Worm (Caenorhabditis elegans) whole organism, L1 larva: ENCODE results near the gene srlf-31.

ENCODE experiments used
- C04F5.9 ChIP-seq: sonication (generic microtip); optimal IDR thresholded peaks from 2 replicates; lab custom pipeline; 2016; ENCODE audit warnings: missing genetic modification characterization, missing compliant biosample characterization
- C16A3.4 ChIP-seq: fragments of 150-350 bp; optimal IDR thresholded peaks from 2 replicates; lab custom pipeline; 2014; ENCODE audit warnings: missing biosample characterization, missing genetic modification characterization
- Y116A8C.19 ChIP-seq: sonication (generic microtip); optimal IDR thresholded peaks from 2 replicates; lab custom pipeline; 2016; ENCODE audit warnings: missing compliant biosample characterization, missing genetic modification characterization, borderline replicate concordance
- aha-1 ChIP-seq: fragments of 150-350 bp; optimal IDR thresholded peaks from 2 replicates; lab custom pipeline; 2014; ENCODE audit warnings: missing biosample characterization, missing genetic modification characterization
- ceh-63 ChIP-seq: fragments of 200-800 bp; sonication (Bioruptor generic); optimal IDR thresholded peaks from 2 replicates; lab custom pipeline; 2018; ENCODE audit warnings: mild to moderate bottlenecking, missing genetic modification characterization, missing compliant biosample characterization
- ceh-8 ChIP-seq: fragments of 200-800 bp; sonication (Bioruptor generic); optimal IDR thresholded peaks from 2 replicates; lab custom pipeline; 2018; ENCODE audit warnings: mild to moderate bottlenecking, missing genetic modification characterization, moderate library complexity, missing compliant biosample characterization
- ceh-82 ChIP-seq, 3 experiments: fragments of 150-350 bp in 1 of 3; sonication (generic microtip) in 2 of 3; optimal IDR thresholded peaks; 2 replicates each; lab custom pipeline; 2014 to 2017; ENCODE audit warnings: missing biosample characterization in 3 of 3, missing genetic modification characterization in 3 of 3
- ces-1 ChIP-seq: fragments of 150-350 bp; optimal IDR thresholded peaks from 2 replicates; lab custom pipeline; 2014; ENCODE audit warnings: missing biosample characterization, missing genetic modification reagents, missing genetic modification characterization
- dsc-1 ChIP-seq: sonication (generic microtip); optimal IDR thresholded peaks from 2 replicates; lab custom pipeline; 2016; ENCODE audit warnings: mild to moderate bottlenecking, missing genetic modification characterization, missing compliant biosample characterization
- efl-3 ChIP-seq: fragments of 200-800 bp; sonication (Bioruptor generic); optimal IDR thresholded peaks from 2 replicates; lab custom pipeline; 2018; ENCODE audit warnings: mild to moderate bottlenecking, missing genetic modification characterization, missing compliant biosample characterization
- egl-13 ChIP-seq: sonication (generic microtip); optimal IDR thresholded peaks from 2 replicates; lab custom pipeline; 2016; ENCODE audit warnings: missing genotype, missing genetic modification reagents, missing genetic modification characterization, missing compliant biosample characterization
- elt-2 ChIP-seq: sonication (generic microtip); optimal IDR thresholded peaks from 2 replicates; lab custom pipeline; 2016; ENCODE audit warnings: missing genetic modification characterization, mild to moderate bottlenecking, inconsistent platforms, missing compliant biosample characterization, missing genetic modification reagents
- fkh-10 ChIP-seq: sonication (generic microtip); optimal IDR thresholded peaks from 2 replicates; lab custom pipeline; 2017; ENCODE audit warnings: missing biosample characterization, missing genetic modification reagents, missing genetic modification characterization
- fkh-4 ChIP-seq: sonication (generic microtip); optimal IDR thresholded peaks from 2 replicates; lab custom pipeline; 2016; ENCODE audit warnings: missing compliant biosample characterization, missing genetic modification characterization, borderline replicate concordance
- fos-1 ChIP-seq: fragments of 150-350 bp; optimal IDR thresholded peaks from 2 replicates; lab custom pipeline; 2014; ENCODE audit warnings: missing biosample characterization, missing genetic modification characterization
- grh-1 ChIP-seq: fragments of 200-800 bp; sonication (Bioruptor generic); IDR thresholded peaks from 2 replicates; pipeline ENCODE4 v1.3.6; 2022; ENCODE audit warnings: missing genetic modification reagents, missing genetic modification characterization, missing compliant biosample characterization
- hpl-2 ChIP-seq: fragments of 150-350 bp; optimal IDR thresholded peaks from 2 replicates; lab custom pipeline; 2014; ENCODE audit warnings: missing biosample characterization, missing genetic modification reagents, missing genetic modification characterization
- irx-1 ChIP-seq: sonication (generic microtip); optimal IDR thresholded peaks from 2 replicates; lab custom pipeline; 2016; ENCODE audit warnings: missing genetic modification characterization, missing compliant biosample characterization
- jun-1 ChIP-seq: fragments of 150-350 bp; optimal IDR thresholded peaks from 2 replicates; lab custom pipeline; 2014; ENCODE audit warnings: missing biosample characterization, missing genetic modification reagents, missing genetic modification characterization
- lin-13 ChIP-seq: fragments of 150-350 bp; optimal IDR thresholded peaks from 2 replicates; lab custom pipeline; 2014; ENCODE audit warnings: missing biosample characterization, missing genetic modification reagents, missing genetic modification characterization
- lin-14 ChIP-seq: fragments of 200-800 bp; sonication (Bioruptor generic); optimal IDR thresholded peaks from 2 replicates; lab custom pipeline; 2018; ENCODE audit warnings: mild to moderate bottlenecking, missing genetic modification characterization, moderate library complexity, missing compliant biosample characterization
- lin-15B ChIP-seq: fragments of 150-350 bp; sonication (generic microtip); optimal IDR thresholded peaks from 3 replicates; lab custom pipeline; 2014; ENCODE audit warnings: missing biosample characterization, missing genetic modification characterization
- lin-39 ChIP-seq: fragments of 150-350 bp; optimal IDR thresholded peaks from 2 replicates; lab custom pipeline; 2014; ENCODE audit warnings: missing biosample characterization, missing genetic modification reagents, missing genetic modification characterization
- lir-3 ChIP-seq: sonication (generic microtip); optimal IDR thresholded peaks from 2 replicates; lab custom pipeline; 2016; ENCODE audit warnings: mild to moderate bottlenecking, missing genetic modification characterization, moderate library complexity, missing compliant biosample characterization; ENCODE audit not compliant: poor library complexity
- lsy-2 ChIP-seq, 2 experiments: fragments of 150-350 bp; optimal IDR thresholded peaks; 2 replicates each; lab custom pipeline; 2014; ENCODE audit warnings: missing biosample characterization in 2 of 2, missing genetic modification characterization in 2 of 2
- mab-9 ChIP-seq: fragments of 200-800 bp; sonication (Bioruptor generic); IDR thresholded peaks from 2 replicates; pipeline ENCODE4 v1.3.6; 2022; ENCODE audit warnings: missing genetic modification reagents, missing genetic modification characterization, missing compliant biosample characterization
- mdl-1 ChIP-seq, 2 experiments: fragments of 150-350 bp; optimal IDR thresholded peaks; 2 replicates each; lab custom pipeline; 2014 to 2017; ENCODE audit warnings: missing biosample characterization in 2 of 2, missing genetic modification characterization in 2 of 2, inconsistent platforms in 1 of 2
- mef-2 ChIP-seq: fragments of 150-350 bp; optimal IDR thresholded peaks from 2 replicates; lab custom pipeline; 2014; ENCODE audit warnings: missing biosample characterization, missing genetic modification characterization
- mep-1 ChIP-seq: fragments of 150-350 bp; optimal IDR thresholded peaks from 2 replicates; lab custom pipeline; 2014; ENCODE audit warnings: missing biosample characterization, missing genetic modification characterization
- nhr-11 ChIP-seq: fragments of 150-350 bp; optimal IDR thresholded peaks from 2 replicates; lab custom pipeline; 2014; ENCODE audit warnings: missing biosample characterization, missing genetic modification characterization
- nhr-19 ChIP-seq: fragments of 200-800 bp; sonication (Bioruptor generic); conservative IDR thresholded peaks from 2 replicates; pipeline ENCODE4 v1.3.6; 2022; ENCODE audit warnings: missing genetic modification characterization, missing compliant biosample characterization
- nhr-28 ChIP-seq: fragments of 150-350 bp; optimal IDR thresholded peaks from 2 replicates; lab custom pipeline; 2014; ENCODE audit warnings: missing biosample characterization, missing genetic modification characterization
- nhr-71 ChIP-seq: sonication (generic microtip); optimal IDR thresholded peaks from 2 replicates; lab custom pipeline; 2016; ENCODE audit warnings: mild to moderate bottlenecking, missing genetic modification characterization, moderate library complexity, missing compliant biosample characterization
- nhr-76 ChIP-seq: sonication (generic microtip); optimal IDR thresholded peaks from 2 replicates; lab custom pipeline; 2017; ENCODE audit warnings: missing biosample characterization, missing genetic modification characterization
- nhr-77 ChIP-seq: fragments of 150-350 bp; optimal IDR thresholded peaks from 2 replicates; lab custom pipeline; 2014; ENCODE audit warnings: missing biosample characterization, missing genetic modification characterization
- nhr-84 ChIP-seq: sonication (generic microtip); optimal IDR thresholded peaks from 2 replicates; lab custom pipeline; 2017; ENCODE audit warnings: missing biosample characterization, missing genetic modification characterization
- nhr-90 ChIP-seq: sonication (generic microtip); optimal IDR thresholded peaks from 2 replicates; lab custom pipeline; 2016; ENCODE audit warnings: mild to moderate bottlenecking, missing genetic modification characterization, missing compliant biosample characterization; ENCODE audit not compliant: poor library complexity
- pag-3 ChIP-seq: sonication (generic microtip); optimal IDR thresholded peaks from 2 replicates; lab custom pipeline; 2017; ENCODE audit warnings: missing genetic modification characterization, mild to moderate bottlenecking, missing compliant biosample characterization, antibody characterized with exemption, borderline replicate concordance; ENCODE audit not compliant: insufficient read depth
- pqm-1 ChIP-seq: sonication (generic microtip); optimal IDR thresholded peaks from 3 replicates; lab custom pipeline; 2017; ENCODE audit warnings: missing biosample characterization, missing genetic modification characterization
- rnt-1 ChIP-seq: sonication (generic microtip); optimal IDR thresholded peaks from 2 replicates; lab custom pipeline; 2016; ENCODE audit warnings: mild to moderate bottlenecking, missing genetic modification characterization, moderate library complexity, missing compliant biosample characterization
- skn-1 ChIP-seq: fragments of 150-350 bp; optimal IDR thresholded peaks from 2 replicates; lab custom pipeline; 2014; ENCODE audit warnings: missing biosample characterization, missing genetic modification characterization
- snpc-4 ChIP-seq: fragments of 150-350 bp; optimal IDR thresholded peaks from 2 replicates; lab custom pipeline; 2014; ENCODE audit warnings: missing biosample characterization, missing genetic modification characterization
- sptf-1 ChIP-seq: fragments of 150-350 bp; optimal IDR thresholded peaks from 2 replicates; lab custom pipeline; 2014; ENCODE audit warnings: missing biosample characterization, missing genetic modification characterization
- sup-37 ChIP-seq: fragments of 200-800 bp; sonication (Bioruptor generic); optimal IDR thresholded peaks from 2 replicates; lab custom pipeline; 2018; ENCODE audit warnings: mild to moderate bottlenecking, missing genetic modification characterization, missing compliant biosample characterization
- tbx-2 ChIP-seq: sonication (generic microtip); optimal IDR thresholded peaks from 2 replicates; lab custom pipeline; 2016; ENCODE audit warnings: missing genetic modification characterization, missing compliant biosample characterization
- tlp-1 ChIP-seq: fragments of 150-350 bp; optimal IDR thresholded peaks from 2 replicates; lab custom pipeline; 2014; ENCODE audit warnings: missing biosample characterization, missing genetic modification characterization
- unc-130 ChIP-seq: fragments of 150-350 bp; optimal IDR thresholded peaks from 2 replicates; lab custom pipeline; 2017; ENCODE audit warnings: missing biosample characterization, missing genetic modification characterization, inconsistent platforms
- unc-30 ChIP-seq: sonication (generic microtip); optimal IDR thresholded peaks from 2 replicates; lab custom pipeline; 2017; ENCODE audit warnings: missing biosample characterization, missing genetic modification characterization
- unc-86 ChIP-seq: sonication (generic microtip); optimal IDR thresholded peaks from 2 replicates; lab custom pipeline; 2016; ENCODE audit warnings: missing genetic modification characterization, missing compliant biosample characterization
- vab-15 ChIP-seq: sonication (generic microtip); optimal IDR thresholded peaks from 2 replicates; lab custom pipeline; 2017; ENCODE audit warnings: missing genotype, mild to moderate bottlenecking, missing genetic modification characterization, missing compliant biosample characterization
- xbp-1 ChIP-seq: sonication (generic microtip); optimal IDR thresholded peaks from 2 replicates; lab custom pipeline; 2016; ENCODE audit warnings: missing genetic modification characterization, missing compliant biosample characterization
- zip-4 ChIP-seq: fragments of 200-800 bp; sonication (Bioruptor generic); optimal IDR thresholded peaks from 2 replicates; lab custom pipeline; 2018; ENCODE audit warnings: mild to moderate bottlenecking, missing genetic modification characterization, moderate library complexity, missing compliant biosample characterization
- ztf-11 ChIP-seq, 2 experiments: sonication (generic microtip); optimal IDR thresholded peaks; 2 replicates each; lab custom pipeline; 2016 to 2017; ENCODE audit warnings: missing genetic modification characterization in 2 of 2, missing biosample characterization in 1 of 2, missing compliant biosample characterization in 1 of 2

Gene srlf-31

ce11 chrIV:11956387-11956786 lies 33.4 kb upstream of the srlf-31 start (continued):
- TF ChIP-seq C16A3.4 (tag; lab: Kevin White, UChicago) (peak; percentile 82), jun-1 (tag; lab: Kevin White, UChicago) (peak; percentile 36), nhr-28 (tag; lab: Kevin White, UChicago) (no peak), pqm-1 (tag; lab: Kevin White, UChicago) (no peak), ztf-11 (tag; optimal IDR thresholded peaks at IDR 0.05; lab: Kevin White, UChicago) (peak in 1 of 2 experiments; percentile 32), sup-37 (GFP tag; lab: Kevin White, UChicago) (peak; percentile 64), fkh-10 (no peak), lin-13 (GFP tag; lab: Kevin White, UChicago) (peak; percentile 72), nhr-71 (tag; lab: Kevin White, UChicago) (peak; percentile 99), mdl-1 (tag; optimal IDR thresholded peaks at IDR 0.05; lab: Kevin White, UChicago) (peak; percentile 98 to 100), mep-1 (tag; lab: Kevin White, UChicago) (peak; percentile 93), sptf-1 (tag; lab: Kevin White, UChicago) (no peak), skn-1 (tag; lab: Kevin White, UChicago) (peak; percentile 54), unc-86 (tag; lab: Kevin White, UChicago) (no peak), mab-9 (GFP tag; lab: Robert Waterston, UW) (peak; percentile 62), Y116A8C.19 (no peak), unc-30 (no peak), pag-3 (tag; lab: Kevin White, UChicago) (no peak), lin-14 (peak; percentile 99), zip-4 (GFP tag; lab: Kevin White, UChicago) (peak; percentile 11), snpc-4 (tag; lab: Kevin White, UChicago) (peak; percentile 33), lir-3 (tag; lab: Kevin White, UChicago) (peak; percentile 81), egl-13 (tag; lab: Kevin White, UChicago) (peak; percentile 57), aha-1 (peak; percentile 83), grh-1 (GFP tag; lab: Robert Waterston, UW) (peak; percentile 87), unc-130 (peak; percentile 69), ceh-8 (GFP tag; lab: Kevin White, UChicago) (no peak), ces-1 (GFP tag; lab: Kevin White, UChicago) (no peak), dsc-1 (tag; lab: Kevin White, UChicago) (peak; percentile 55), nhr-84 (no peak), nhr-76 (no peak), tbx-2 (peak; percentile 90), lsy-2 (tag; optimal IDR thresholded peaks at IDR 0.05; lab: Kevin White, UChicago) (peak; percentile 75 to 79), fos-1 (tag; lab: Kevin White, UChicago) (peak; percentile 77), nhr-90 (tag; lab: Kevin White, UChicago) (peak; percentile 94), lin-15B (tag; lab: Kevin White, UChicago) (no peak), mef-2 (tag; lab: Kevin White, UChicago) (peak; percentile 81), elt-2 (tag; lab: Kevin White, UChicago) (peak; percentile 70), efl-3 (no peak), tlp-1 (no peak), lin-39 (tag; lab: Kevin White, UChicago) (peak; percentile 62), C04F5.9 (tag; lab: Kevin White, UChicago) (peak; percentile 79), hpl-2 (GFP tag; lab: Kevin White, UChicago) (peak; percentile 46), nhr-11 (tag; lab: Kevin White, UChicago) (peak; percentile 69), ceh-63 (no peak), ceh-82 (tag; optimal IDR thresholded peaks at IDR 0.05; lab: Kevin White, UChicago) (peak; percentile 39 to 62 (median 43)), nhr-19 (GFP tag; lab: Robert Waterston, UW) (peak; percentile 94), rnt-1 (tag; lab: Kevin White, UChicago) (peak; percentile 93), fkh-4 (tag; lab: Kevin White, UChicago) (no peak), vab-15 (tag; lab: Kevin White, UChicago) (peak; percentile 54), xbp-1 (peak; percentile 85), nhr-77 (tag; lab: Kevin White, UChicago) (peak; percentile 81), irx-1 (peak; percentile 84)
